Worm (Caenorhabditis elegans) whole organism, L4 larva: ENCODE results near the gene dcs-1.

Source experiments
- F10B5.3 ChIP-seq: sonication (generic microtip); optimal IDR thresholded peaks from 2 replicates; lab custom pipeline; 2016; ENCODE audit warnings: mild to moderate bottlenecking, missing genetic modification characterization, missing compliant biosample characterization
- F37D6.2 ChIP-seq: sonication (generic microtip); optimal IDR thresholded peaks from 2 replicates; lab custom pipeline; 2016; ENCODE audit warnings: mild to moderate bottlenecking, missing genetic modification characterization, missing compliant biosample characterization
- F49E8.2 ChIP-seq: sonication (generic microtip); optimal IDR thresholded peaks from 2 replicates; lab custom pipeline; 2016; ENCODE audit warnings: missing compliant biosample characterization, mild to moderate bottlenecking, missing genetic modification characterization, borderline replicate concordance
- aha-1 ChIP-seq: fragments of 150-350 bp; peaks from one replicate; lab custom pipeline; 2014; ENCODE audit warnings: missing biosample characterization, missing genetic modification characterization
- ceh-82 ChIP-seq: sonication (generic microtip); optimal IDR thresholded peaks from 2 replicates; lab custom pipeline; 2017; ENCODE audit warnings: missing biosample characterization, missing genetic modification characterization
- ces-1 ChIP-seq: fragments of 150-350 bp; sonication (generic microtip); optimal IDR thresholded peaks from 4 replicates; lab custom pipeline; 2014; ENCODE audit warnings: missing biosample characterization, missing genetic modification reagents, missing genetic modification characterization
- cey-2 ChIP-seq: sonication (generic microtip); optimal IDR thresholded peaks from 3 replicates; lab custom pipeline; 2017; ENCODE audit warnings: missing genetic modification characterization, mild to moderate bottlenecking, missing compliant biosample characterization, antibody characterized with exemption, borderline replicate concordance; ENCODE audit not compliant: insufficient read depth
- daf-12 ChIP-seq: fragments of 150-350 bp; optimal IDR thresholded peaks from 2 replicates; lab custom pipeline; 2014; ENCODE audit warnings: missing biosample characterization, missing genetic modification reagents, missing genetic modification characterization
- daf-16 ChIP-seq, 3 experiments: sonication (generic microtip); optimal IDR thresholded peaks; 2 replicates each; lab custom pipeline; 2016 to 2017; ENCODE audit warnings: missing genetic modification characterization in 3 of 3, missing genetic modification reagents in 3 of 3, mild to moderate bottlenecking in 2 of 3, missing compliant biosample characterization in 2 of 3, missing biosample characterization in 1 of 3, moderate library complexity in 1 of 3
- daf-8 ChIP-seq: fragments of 200-800 bp; sonication (Bioruptor generic); IDR thresholded peaks from 2 replicates; pipeline ENCODE4 v1.3.6; 2022; ENCODE audit warnings: missing genetic modification characterization, missing compliant biosample characterization
- dmd-6 ChIP-seq: fragments of 200-800 bp; sonication (Bioruptor generic); IDR thresholded peaks from 2 replicates; pipeline ENCODE4 v1.3.6; 2022; ENCODE audit warnings: missing genetic modification reagents, missing genetic modification characterization, missing compliant biosample characterization
- dmd-8 ChIP-seq: fragments of 200-800 bp; sonication (Bioruptor generic); IDR thresholded peaks from 2 replicates; pipeline ENCODE4 v1.3.6; 2022; ENCODE audit warnings: missing genetic modification characterization, missing compliant biosample characterization
- dve-1 ChIP-seq: sonication (generic microtip); optimal IDR thresholded peaks from 2 replicates; lab custom pipeline; 2017; ENCODE audit warnings: antibody characterized with exemption, mild to moderate bottlenecking, missing genetic modification characterization, missing compliant biosample characterization; ENCODE audit not compliant: insufficient read depth
- fos-1 ChIP-seq: fragments of 150-350 bp; optimal IDR thresholded peaks from 2 replicates; lab custom pipeline; 2014; ENCODE audit warnings: missing biosample characterization, missing genetic modification characterization
- gei-8 ChIP-seq: fragments of 200-800 bp; sonication (Bioruptor generic); optimal IDR thresholded peaks from 2 replicates; lab custom pipeline; 2018; ENCODE audit warnings: mild to moderate bottlenecking, missing genetic modification characterization, missing compliant biosample characterization
- hmg-1.1 ChIP-seq: fragments of 200-800 bp; sonication (Bioruptor generic); IDR thresholded peaks from 2 replicates; pipeline ENCODE4 v1.3.6; 2022; ENCODE audit warnings: missing genetic modification reagents, missing genetic modification characterization, missing compliant biosample characterization
- jun-1 ChIP-seq: fragments of 150-350 bp; optimal IDR thresholded peaks from 2 replicates; lab custom pipeline; 2014; ENCODE audit warnings: missing biosample characterization, missing genetic modification reagents, missing genetic modification characterization
- lin-1 ChIP-seq: fragments of 200-800 bp; sonication (Bioruptor generic); IDR thresholded peaks from 2 replicates; pipeline ENCODE4 v1.3.6; 2022; ENCODE audit warnings: missing genetic modification reagents, missing genetic modification characterization, missing compliant biosample characterization
- lin-15B ChIP-seq: fragments of 150-350 bp; sonication (generic microtip); optimal IDR thresholded peaks from 3 replicates; lab custom pipeline; 2014; ENCODE audit warnings: missing biosample characterization, missing genetic modification characterization
- lin-29 ChIP-seq: fragments of 200-800 bp; sonication (Bioruptor generic); IDR thresholded peaks from 2 replicates; pipeline ENCODE4 v1.3.6; 2022; ENCODE audit warnings: missing genetic modification reagents, missing genetic modification characterization, missing compliant biosample characterization
- lin-38 ChIP-seq: fragments of 200-800 bp; sonication (Bioruptor generic); IDR thresholded peaks from 2 replicates; pipeline ENCODE4 v1.3.6; 2022; ENCODE audit warnings: missing genetic modification reagents, missing genetic modification characterization, missing compliant biosample characterization
- lsy-2 ChIP-seq, 2 experiments: fragments of 150-350 bp in 1 of 2; sonication (generic microtip) in 1 of 2; optimal IDR thresholded peaks; 2 replicates each; lab custom pipeline; 2014 to 2017; ENCODE audit warnings: missing biosample characterization in 2 of 2, missing genetic modification characterization in 2 of 2
- madf-9 ChIP-seq: fragments of 200-800 bp; sonication (Bioruptor generic); conservative IDR thresholded peaks from 2 replicates; pipeline ENCODE4 v1.3.6; 2022; ENCODE audit warnings: missing genetic modification reagents, missing genetic modification characterization, missing compliant biosample characterization
- mes-2 ChIP-seq: sonication (generic microtip); optimal IDR thresholded peaks from 2 replicates; lab custom pipeline; 2016; ENCODE audit warnings: missing genotype, mild to moderate bottlenecking, missing genetic modification characterization, missing compliant biosample characterization; ENCODE audit not compliant: poor library complexity, severe bottlenecking
- mxl-3 ChIP-seq: fragments of 200-800 bp; sonication (Bioruptor generic); optimal IDR thresholded peaks from 2 replicates; lab custom pipeline; 2018; ENCODE audit warnings: mild to moderate bottlenecking, missing genetic modification characterization, missing compliant biosample characterization
- nhr-102 ChIP-seq: sonication (generic microtip); optimal IDR thresholded peaks from 2 replicates; lab custom pipeline; 2016; ENCODE audit warnings: mild to moderate bottlenecking, missing genetic modification characterization, moderate library complexity, missing compliant biosample characterization
- nhr-25 ChIP-seq: sonication (generic microtip); optimal IDR thresholded peaks from 2 replicates; lab custom pipeline; 2017; ENCODE audit warnings: missing genetic modification characterization, mild to moderate bottlenecking, missing compliant biosample characterization, antibody characterized with exemption, moderate library complexity, borderline replicate concordance; ENCODE audit not compliant: insufficient read depth
- nhr-28 ChIP-seq: fragments of 150-350 bp; optimal IDR thresholded peaks from 2 replicates; lab custom pipeline; 2014; ENCODE audit warnings: missing biosample characterization, missing genetic modification characterization
- nhr-6 ChIP-seq: fragments of 150-350 bp; optimal IDR thresholded peaks from 2 replicates; lab custom pipeline; 2014; ENCODE audit warnings: missing biosample characterization, missing genetic modification characterization
- pqm-1 ChIP-seq: sonication (generic microtip); optimal IDR thresholded peaks from 2 replicates; lab custom pipeline; 2017; ENCODE audit warnings: missing biosample characterization, missing genetic modification characterization
- saeg-2 ChIP-seq: fragments of 200-800 bp; sonication (Bioruptor generic); IDR thresholded peaks from 2 replicates; pipeline ENCODE4 v1.3.6; 2022; ENCODE audit warnings: missing genetic modification reagents, missing genetic modification characterization, missing compliant biosample characterization
- snpc-4 ChIP-seq: fragments of 150-350 bp; optimal IDR thresholded peaks from 2 replicates; lab custom pipeline; 2014; ENCODE audit warnings: missing biosample characterization, missing genetic modification characterization
- unc-62 ChIP-seq, 3 experiments: fragments of 150-350 bp in 1 of 3; sonication (generic microtip); optimal IDR thresholded peaks in 2 of 3; peaks in 1 of 3; 1 replicate in 1 of 3; 2 replicates in 2 of 3; lab custom pipeline; 2014 to 2017; ENCODE audit warnings: missing biosample characterization in 3 of 3, missing genetic modification characterization in 3 of 3, missing genetic modification reagents in 3 of 3, missing genotype in 1 of 3

The dcs-1 gene

ce11 chrV:20087635-20088034 lies 2.9 kb downstream of the dcs-1 start, which contains the start of gene fre-1:
fre-1 (minus strand) TSS chrV:20087735.
- no peak for TF ChIP-seq jun-1

ce11 chrV:20074345-20074744 lies 16.2 kb downstream of the dcs-1 start:
- no peak; the same call in 1 of the 2 replicates for TF ChIP-seq lin-1 (GFP tag; lab: Robert Waterston, UW)
- TF ChIP-seq dve-1 (tag; lab: Kevin White, UChicago): peak; percentile 12
- peak; percentile 3 for TF ChIP-seq nhr-28
- no peak for TF ChIP-seq daf-16 (GFP tag; optimal IDR thresholded peaks at IDR 0.05; lab: Kevin White, UChicago)
- peak; percentile 81 for TF ChIP-seq daf-16 (tag; optimal IDR thresholded peaks at IDR 0.05; lab: Kevin White, UChicago)
- peak; percentile 21 for TF ChIP-seq pqm-1

- peak in 1 of 2 experiments; percentile 47 for TF ChIP-seq lsy-2 (tag; optimal IDR thresholded peaks at IDR 0.05; lab: Kevin White, UChicago)
- peak in 1 of 2 experiments; percentile 44 for TF ChIP-seq unc-62 (GFP tag; optimal IDR thresholded peaks at IDR 0.05 in 1 of 2; lab: Kevin White, UChicago)
- no peak for TF ChIP-seq unc-62 (tag; optimal IDR thresholded peaks at IDR 0.05; lab: Kevin White, UChicago)
- TF ChIP-seq nhr-102 (tag; lab: Kevin White, UChicago): no peak
- no peak for TF ChIP-seq nhr-25
- no peak for TF ChIP-seq F37D6.2 (tag; lab: Kevin White, UChicago)
- no peak for TF ChIP-seq cey-2 (tag; lab: Kevin White, UChicago)
- TF ChIP-seq lin-29: no peak
- TF ChIP-seq F10B5.3 (tag; lab: Kevin White, UChicago): no peak
- TF ChIP-seq dve-1 (tag; lab: Kevin White, UChicago): no peak
- no peak for TF ChIP-seq ceh-82
Measured at ce11 chrV:20068389-20068788, 22.2 kb downstream of the dcs-1 start.

- TF ChIP-seq snpc-4 (no peak), nhr-25 (no peak), nhr-102 (tag; lab: Kevin White, UChicago) (no peak), gei-8 (GFP tag; lab: Kevin White, UChicago) (no peak), dmd-8 (no peak), F49E8.2 (tag; lab: Kevin White, UChicago) (no peak), mxl-3 (no peak), dmd-6 (no peak), daf-12 (no peak), lin-15B (tag; lab: Kevin White, UChicago) (no peak), hmg-1.1 (GFP tag; lab: Robert Waterston, UW) (no peak), ces-1 (GFP tag; lab: Kevin White, UChicago) (no peak), nhr-6 (tag; lab: Kevin White, UChicago) (no peak), lin-38 (GFP tag; lab: Robert Waterston, UW) (no peak), mes-2 (no peak), daf-8 (no peak), F37D6.2 (tag; lab: Kevin White, UChicago) (no peak), fos-1 (tag; lab: Kevin White, UChicago) (no peak), saeg-2 (no peak), cey-2 (tag; lab: Kevin White, UChicago) (no peak)
Measured at ce11 chrV:20067075-20067474, 23.5 kb downstream of the dcs-1 start.

ce11 chrV:20065096-20065495 lies 25.4 kb downstream of the dcs-1 start:
- TF ChIP-seq madf-9 (GFP tag; lab: Robert Waterston, UW) (no peak), aha-1 (peak; percentile 86)
